Fruit fly (Drosophila melanogaster) whole organism, embryonic: ENCODE results near the gene CG32695.
A peak's percentile ranks its signal among the peaks of the same experiment; 100 is the strongest.

Source experiments
- Atf-2 ChIP-seq: fragments of 200-800 bp; sonication (Bioruptor generic); optimal IDR thresholded peaks from 2 replicates; lab custom pipeline; 2016; ENCODE audit warnings: missing biosample characterization, missing genetic modification characterization
- Atf3 ChIP-seq: fragments of 200-800 bp; sonication (Bioruptor generic); optimal IDR thresholded peaks from 3 replicates; lab custom pipeline; 2016; ENCODE audit warnings: missing biosample characterization, missing genetic modification characterization
- B-H2 ChIP-seq: fragments of 200-800 bp; sonication (Bioruptor generic); optimal IDR thresholded peaks from 2 replicates; lab custom pipeline; 2018; ENCODE audit warnings: missing biosample characterization, mild to moderate bottlenecking, missing genetic modification characterization
- CG11398 ChIP-seq: fragments of 200-800 bp; sonication (Bioruptor generic); optimal IDR thresholded peaks from 2 replicates; lab custom pipeline; 2016; ENCODE audit warnings: missing biosample characterization, missing genetic modification characterization
- CG11456 ChIP-seq: fragments of 200-800 bp; sonication (Bioruptor generic); IDR thresholded peaks from 3 replicates; pipeline ENCODE4 v1.3.6; 2022; ENCODE audit warnings: missing biosample characterization, missing genetic modification characterization
- CG11560 ChIP-seq: fragments of 200-800 bp; sonication (Bioruptor generic); IDR thresholded peaks from 3 replicates; pipeline ENCODE4 v1.3.6; 2022; ENCODE audit warnings: missing biosample characterization, missing genetic modification characterization
- CG11696 ChIP-seq: fragments of 200-800 bp; sonication (Bioruptor generic); IDR thresholded peaks from 2 replicates; pipeline ENCODE4 v1.3.6; 2022; ENCODE audit warnings: missing biosample characterization, missing genetic modification characterization
- CG12071 ChIP-seq: fragments of 200-800 bp; sonication (Bioruptor generic); optimal IDR thresholded peaks from 3 replicates; lab custom pipeline; 2018; ENCODE audit warnings: missing biosample characterization, mild to moderate bottlenecking, missing genetic modification characterization
- CG12299 ChIP-seq: fragments of 200-800 bp; sonication (Bioruptor generic); optimal IDR thresholded peaks from 2 replicates; lab custom pipeline; 2018; ENCODE audit warnings: missing biosample characterization, mild to moderate bottlenecking, missing genetic modification characterization
- CG13287 ChIP-seq: fragments of 200-800 bp; sonication (Bioruptor generic); IDR thresholded peaks from 2 replicates; pipeline ENCODE4 v1.3.6; 2022; ENCODE audit warnings: missing biosample characterization, missing genetic modification characterization; ENCODE audit not compliant: partially characterized antibody
- CG15269 ChIP-seq: fragments of 200-800 bp; sonication (Bioruptor generic); optimal IDR thresholded peaks from 2 replicates; lab custom pipeline; 2018; ENCODE audit warnings: missing biosample characterization, mild to moderate bottlenecking, missing genetic modification characterization, moderate library complexity
- CG1529 ChIP-seq: fragments of 200-800 bp; sonication (Bioruptor generic); optimal IDR thresholded peaks from 3 replicates; lab custom pipeline; 2018; ENCODE audit warnings: missing biosample characterization, missing genetic modification characterization
- CG15601 ChIP-seq: fragments of 200-800 bp; sonication (Bioruptor generic); optimal IDR thresholded peaks from 3 replicates; lab custom pipeline; 2019; ENCODE audit warnings: missing biosample characterization, mild to moderate bottlenecking, missing genetic modification characterization, moderate library complexity
- CG18599 ChIP-seq: fragments of 200-800 bp; sonication (Bioruptor generic); optimal IDR thresholded peaks from 3 replicates; lab custom pipeline; 2017; ENCODE audit warnings: missing biosample characterization, missing genetic modification characterization, mild to moderate bottlenecking, moderate library complexity, missing genetic modification reagents
- CG30020 ChIP-seq: fragments of 200-800 bp; optimal IDR thresholded peaks from 2 replicates; lab custom pipeline; 2019; ENCODE audit warnings: missing biosample characterization, mild to moderate bottlenecking, missing genetic modification characterization, moderate library complexity
- CG3281 ChIP-seq: fragments of 200-800 bp; sonication (Bioruptor generic); optimal IDR thresholded peaks from 3 replicates; lab custom pipeline; 2017; ENCODE audit warnings: missing biosample characterization, mild to moderate bottlenecking, missing genetic modification characterization
- CG3407 ChIP-seq: fragments of 200-800 bp; sonication (Bioruptor generic); optimal IDR thresholded peaks from 2 replicates; lab custom pipeline; 2018; ENCODE audit warnings: missing biosample characterization, mild to moderate bottlenecking, missing genetic modification characterization
- CG4707 ChIP-seq: fragments of 200-800 bp; sonication (Bioruptor generic); optimal IDR thresholded peaks from 2 replicates; lab custom pipeline; 2018; ENCODE audit warnings: missing biosample characterization, mild to moderate bottlenecking, missing genetic modification characterization, moderate library complexity
- CG4820 ChIP-seq: fragments of 200-800 bp; sonication (Bioruptor generic); optimal IDR thresholded peaks from 3 replicates; lab custom pipeline; 2016; ENCODE audit warnings: missing biosample characterization, missing genetic modification characterization
- CG5180 ChIP-seq: fragments of 200-800 bp; sonication (Bioruptor generic); optimal IDR thresholded peaks from 3 replicates; lab custom pipeline; 2017; ENCODE audit warnings: missing biosample characterization, missing genetic modification characterization, mild to moderate bottlenecking, moderate library complexity, missing genetic modification reagents
- CG9215 ChIP-seq: fragments of 200-800 bp; sonication (Bioruptor generic); IDR thresholded peaks from 2 replicates; pipeline ENCODE4 v1.3.6; 2022; ENCODE audit warnings: missing biosample characterization, missing genetic modification characterization
- Doc3 ChIP-seq: fragments of 200-800 bp; sonication (Bioruptor generic); IDR thresholded peaks from 3 replicates; pipeline ENCODE4 v1.3.6; 2022; ENCODE audit warnings: missing biosample characterization, missing genetic modification characterization; ENCODE audit not compliant: partially characterized antibody
- Dref ChIP-seq: fragments of 200-800 bp; sonication (Bioruptor generic); IDR thresholded peaks from 2 replicates; pipeline ENCODE4 v1.3.6; 2022; ENCODE audit warnings: missing biosample characterization, missing genetic modification characterization
- Gsc ChIP-seq: fragments of 200-800 bp; sonication (Bioruptor generic); IDR thresholded peaks from 2 replicates; pipeline ENCODE4 v1.3.6; 2022; ENCODE audit warnings: missing biosample characterization, missing genetic modification characterization
- H15 ChIP-seq: fragments of 200-800 bp; sonication (Bioruptor generic); IDR thresholded peaks from 3 replicates; pipeline ENCODE4 v1.3.6; 2022; ENCODE audit warnings: missing biosample characterization, missing genetic modification characterization
- H2.0 ChIP-seq: fragments of 200-800 bp; sonication (Bioruptor generic); IDR thresholded peaks from 2 replicates; pipeline ENCODE4 v1.3.6; 2022; ENCODE audit warnings: missing biosample characterization, missing genetic modification characterization
- HLH4C ChIP-seq: fragments of 200-800 bp; sonication (Bioruptor generic); IDR thresholded peaks from 3 replicates; pipeline ENCODE4 v1.3.6; 2022; ENCODE audit warnings: missing biosample characterization, missing genetic modification characterization; ENCODE audit not compliant: partially characterized antibody
- Hey ChIP-seq: fragments of 200-800 bp; sonication (Bioruptor generic); optimal IDR thresholded peaks from 3 replicates; lab custom pipeline; 2018; ENCODE audit warnings: missing biosample characterization, mild to moderate bottlenecking, missing genetic modification characterization
- HmgD ChIP-seq: fragments of 200-800 bp; sonication (Bioruptor generic); optimal IDR thresholded peaks from 3 replicates; lab custom pipeline; 2016; ENCODE audit warnings: missing biosample characterization, missing genetic modification characterization
- Hr78 ChIP-seq, 2 experiments: fragments of 200-800 bp in 1 of 2; fragments of >200 bp in 1 of 2; sonication (Bioruptor generic) in 1 of 2; optimal IDR thresholded peaks; 2 replicates each; lab custom pipeline; 2017 to 2019; ENCODE audit warnings: missing biosample characterization in 2 of 2, missing genetic modification characterization in 2 of 2, mild to moderate bottlenecking in 1 of 2, moderate library complexity in 1 of 2
- Stat92E ChIP-seq, 3 experiments: fragments of >200 bp in 2 of 3; fragments of 200-800 bp in 1 of 3; sonication (Bioruptor generic) in 1 of 3; optimal IDR thresholded peaks; 2 replicates each; lab custom pipeline; 2017 to 2019; ENCODE audit warnings: missing biosample characterization in 3 of 3, missing genetic modification characterization in 3 of 3, mild to moderate bottlenecking in 1 of 3, moderate library complexity in 1 of 3
- bigmax ChIP-seq: fragments of 200-800 bp; sonication (Bioruptor generic); optimal IDR thresholded peaks from 2 replicates; lab custom pipeline; 2018; ENCODE audit warnings: missing biosample characterization, mild to moderate bottlenecking, missing genetic modification characterization
- bsh ChIP-seq, 2 experiments: fragments of 200-800 bp; sonication (Bioruptor generic); optimal IDR thresholded peaks; 2 replicates each; lab custom pipeline; 2017 to 2018; ENCODE audit warnings: mild to moderate bottlenecking in 2 of 2, missing biosample characterization in 2 of 2, missing genetic modification characterization in 2 of 2, moderate library complexity in 1 of 2
- cas ChIP-seq: fragments of 200-800 bp; sonication (Bioruptor generic); IDR thresholded peaks from 2 replicates; pipeline ENCODE4 v1.3.6; 2022; ENCODE audit warnings: missing biosample characterization, missing genetic modification characterization
- dmrt99B ChIP-seq: fragments of 200-800 bp; sonication (Bioruptor generic); optimal IDR thresholded peaks from 2 replicates; lab custom pipeline; 2018; ENCODE audit warnings: missing biosample characterization, mild to moderate bottlenecking, missing genetic modification characterization, moderate library complexity
- dysf ChIP-seq: fragments of 200-800 bp; sonication (Bioruptor generic); IDR thresholded peaks from 3 replicates; pipeline ENCODE4 v1.3.6; 2022; ENCODE audit warnings: missing biosample characterization, missing genetic modification characterization
- ems ChIP-seq: fragments of 200-800 bp; sonication (Bioruptor generic); optimal IDR thresholded peaks from 3 replicates; lab custom pipeline; 2016; ENCODE audit warnings: missing biosample characterization, missing genetic modification characterization
- h ChIP-seq: fragments of >200 bp; optimal IDR thresholded peaks from 2 replicates; lab custom pipeline; 2017
- her ChIP-seq: fragments of 200-800 bp; sonication (Bioruptor generic); optimal IDR thresholded peaks from 2 replicates; lab custom pipeline; 2016; ENCODE audit warnings: missing biosample characterization, missing genetic modification characterization
- ken ChIP-seq: fragments of 200-800 bp; sonication (Bioruptor generic); IDR thresholded peaks from 3 replicates; pipeline ENCODE4 v1.3.6; 2022; ENCODE audit warnings: missing biosample characterization, missing genetic modification characterization
- lola ChIP-seq, 3 experiments: fragments of >200 bp in 2 of 3; fragments of 200-800 bp in 1 of 3; sonication (Bioruptor generic) in 1 of 3; optimal IDR thresholded peaks; 2 replicates each; lab custom pipeline; 2017 to 2019; ENCODE audit warnings: missing biosample characterization in 3 of 3, missing genetic modification characterization in 3 of 3, mild to moderate bottlenecking in 1 of 3, moderate library complexity in 1 of 3
- p53 ChIP-seq: fragments of 200-800 bp; sonication (Bioruptor generic); optimal IDR thresholded peaks from 2 replicates; lab custom pipeline; 2016; ENCODE audit warnings: missing biosample characterization, missing genetic modification characterization
- rib ChIP-seq: fragments of 200-800 bp; sonication (Bioruptor generic); IDR thresholded peaks from 2 replicates; pipeline ENCODE4 v1.3.6; 2022; ENCODE audit warnings: missing biosample characterization, missing genetic modification characterization
- shn ChIP-seq: fragments of 200-800 bp; sonication (Bioruptor generic); optimal IDR thresholded peaks from 3 replicates; lab custom pipeline; 2016; ENCODE audit warnings: missing biosample characterization, missing genetic modification characterization
- slp2 ChIP-seq: fragments of 200-800 bp; sonication (Bioruptor generic); optimal IDR thresholded peaks from 2 replicates; lab custom pipeline; 2016; ENCODE audit warnings: missing biosample characterization, missing genetic modification characterization
- sob ChIP-seq: fragments of 200-800 bp; sonication (Bioruptor generic); IDR thresholded peaks from 2 replicates; pipeline ENCODE4 v1.3.6; 2022; ENCODE audit warnings: missing biosample characterization, missing genetic modification characterization
- ssp ChIP-seq: fragments of 200-800 bp; sonication (Bioruptor generic); IDR thresholded peaks from 2 replicates; pipeline ENCODE4 v1.3.6; 2022; ENCODE audit warnings: missing biosample characterization, missing genetic modification characterization
- tgo ChIP-seq: fragments of 200-800 bp; sonication (Bioruptor generic); IDR thresholded peaks from 3 replicates; pipeline ENCODE4 v1.3.6; 2022; ENCODE audit warnings: missing biosample characterization, missing genetic modification characterization

Gene CG32695

dm6 chrX:9875948-9876853, 2.3 kb upstream of the CG32695 start, which contains the start of gene CG15247 (continued):
- no peak for TF ChIP-seq Hey (tag; lab: Kevin White, UChicago)
- TF ChIP-seq CG3407 (GFP tag; lab: Kevin White, UChicago) = peak; percentile 36
- no peak for TF ChIP-seq CG30020 (tag; lab: Kevin White, UChicago)
- TF ChIP-seq ken (GFP tag; lab: Robert Waterston, UW) = peak; percentile 77
- TF ChIP-seq CG12071 (GFP tag; lab: Kevin White, UChicago) = peak; percentile 37
- TF ChIP-seq tgo (GFP tag; lab: Robert Waterston, UW) = peak; percentile 77
- TF ChIP-seq shn (GFP tag; lab: Kevin White, UChicago) = no peak
- no peak for TF ChIP-seq CG4707
- peak; percentile 58 for TF ChIP-seq CG18599 (GFP tag; lab: Kevin White, UChicago)
- peak; percentile 90 for TF ChIP-seq dysf (GFP tag; lab: Robert Waterston, UW)
- peak; percentile 71 for TF ChIP-seq CG11456 (GFP tag; lab: Robert Waterston, UW)
- TF ChIP-seq bsh (GFP tag; optimal IDR thresholded peaks at IDR 0.05; lab: Kevin White, UChicago) = peak in 1 of 2 experiments; percentile 86
- no peak for TF ChIP-seq HmgD (GFP tag; lab: Kevin White, UChicago)
- no peak for TF ChIP-seq HLH4C
- TF ChIP-seq ssp (GFP tag; lab: Robert Waterston, UW) = peak; percentile 64
- TF ChIP-seq sob (GFP tag; lab: Robert Waterston, UW) = peak; percentile 81
- peak; percentile 65; the same call in 2 of the 3 replicates for TF ChIP-seq CG11560 (tag; lab: Robert Waterston, UW)
- peak; percentile 35; the same call in 1 of the 2 replicates for TF ChIP-seq rib (GFP tag; lab: Robert Waterston, UW)
- TF ChIP-seq CG4820 (GFP tag; lab: Kevin White, UChicago) = peak; percentile 61
- no peak for TF ChIP-seq Doc3 (GFP tag; lab: Robert Waterston, UW)
- TF ChIP-seq bigmax (GFP tag; lab: Kevin White, UChicago) = no peak
- TF ChIP-seq lola (GFP tag; optimal IDR thresholded peaks at IDR 0.05; lab: Kevin White, UChicago) = peak in 1 of 3 experiments; percentile 56
- TF ChIP-seq Dref (GFP tag; lab: Robert Waterston, UW) = no peak
- TF ChIP-seq dmrt99B (tag; lab: Kevin White, UChicago) = peak; percentile 81
- TF ChIP-seq H15 (GFP tag; lab: Robert Waterston, UW) = peak; percentile 81
- TF ChIP-seq H2.0 = peak; percentile 84
- TF ChIP-seq Gsc = peak; percentile 31; the same call in 1 of the 2 replicates
- peak; percentile 54 for TF ChIP-seq slp2 (GFP tag; lab: Kevin White, UChicago)
- TF ChIP-seq cas (GFP tag; lab: Robert Waterston, UW) = peak; percentile 70
- TF ChIP-seq Atf3 (GFP tag; lab: Kevin White, UChicago) = peak; percentile 11
- no peak for TF ChIP-seq CG13287 (GFP tag; lab: Robert Waterston, UW)
- TF ChIP-seq CG11696 (GFP tag; lab: Robert Waterston, UW) = peak; percentile 58
- TF ChIP-seq Atf-2 = peak; percentile 51
- no peak for TF ChIP-seq h (lab: Kevin White, UChicago)
- TF ChIP-seq CG15269 (tag; lab: Kevin White, UChicago) = peak; percentile 82
- TF ChIP-seq her (GFP tag; lab: Kevin White, UChicago) = no peak
- peak; percentile 33 for TF ChIP-seq CG5180 (GFP tag; lab: Kevin White, UChicago)
- TF ChIP-seq CG3281 (GFP tag; lab: Kevin White, UChicago) = peak; percentile 43
- peak; percentile 37 for TF ChIP-seq CG12299
- TF ChIP-seq B-H2 (GFP tag; lab: Kevin White, UChicago) = peak; percentile 68
- no peak for TF ChIP-seq p53 (GFP tag; lab: Kevin White, UChicago)
- TF ChIP-seq Hr78 (GFP tag; optimal IDR thresholded peaks at IDR 0.05; lab: Kevin White, UChicago) = peak in 1 of 2 experiments; percentile 41
- TF ChIP-seq CG11398 (GFP tag; lab: Kevin White, UChicago) = no peak
- peak; percentile 61 for TF ChIP-seq CG15601 (tag; lab: Kevin White, UChicago)
- peak; percentile 36 for TF ChIP-seq CG1529 (GFP tag; lab: Kevin White, UChicago)
- no peak for TF ChIP-seq Stat92E (GFP tag; optimal IDR thresholded peaks at IDR 0.05; lab: Kevin White, UChicago)
- TF ChIP-seq ems = peak; percentile 47
- TF ChIP-seq CG9215 = peak; percentile 79
